Fruit fly (Drosophila melanogaster) whole organism, prepupa: Measurements from ENCODE around the gene Rbfox1.

Experiments used
- Blimp-1 ChIP-seq: fragments of 200-800 bp; sonication (Bioruptor generic); optimal IDR thresholded peaks from 3 replicates; lab custom pipeline; 2017; ENCODE audit warnings: missing biosample characterization, missing genetic modification characterization, mild to moderate bottlenecking, moderate library complexity, missing genetic modification reagents
- CG10669 ChIP-seq: fragments of 200-800 bp; sonication (Bioruptor generic); optimal IDR thresholded peaks from 3 replicates; lab custom pipeline; 2018; ENCODE audit warnings: missing biosample characterization, mild to moderate bottlenecking, missing genetic modification characterization, moderate library complexity
- CG15336 ChIP-seq: fragments of 200-800 bp; sonication (Bioruptor generic); IDR thresholded peaks from 2 replicates; pipeline ENCODE4 v1.3.6; 2022; ENCODE audit warnings: missing biosample characterization, missing genetic modification characterization
- CG32006 ChIP-seq: fragments of 200-800 bp; sonication (Bioruptor generic); optimal IDR thresholded peaks from 3 replicates; lab custom pipeline; 2017; ENCODE audit warnings: missing biosample characterization, mild to moderate bottlenecking, missing genetic modification characterization
- CG6276 ChIP-seq: fragments of 200-800 bp; sonication (Bioruptor generic); optimal IDR thresholded peaks from 2 replicates; lab custom pipeline; 2017; ENCODE audit warnings: missing biosample characterization, mild to moderate bottlenecking, missing genetic modification characterization
- CG6792 ChIP-seq: fragments of 200-800 bp; sonication (Bioruptor generic); optimal IDR thresholded peaks from 3 replicates; lab custom pipeline; 2016; ENCODE audit warnings: missing biosample characterization, missing genetic modification characterization
- CG6808 ChIP-seq: fragments of 200-800 bp; sonication (Bioruptor generic); optimal IDR thresholded peaks from 3 replicates; lab custom pipeline; 2017; ENCODE audit warnings: missing biosample characterization, missing genetic modification characterization, mild to moderate bottlenecking, moderate library complexity, missing genetic modification reagents
- CG6854 ChIP-seq: fragments of 200-800 bp; sonication (Bioruptor generic); optimal IDR thresholded peaks from 2 replicates; lab custom pipeline; 2017; ENCODE audit warnings: missing biosample characterization, mild to moderate bottlenecking, missing genetic modification characterization
- CG8119 ChIP-seq: fragments of 200-800 bp; sonication (Bioruptor generic); IDR thresholded peaks from 3 replicates; pipeline ENCODE4 v1.3.6; 2022; ENCODE audit warnings: missing biosample characterization, missing genetic modification characterization
- Eip93F ChIP-seq: fragments of 200-800 bp; sonication (Bioruptor generic); optimal IDR thresholded peaks from 2 replicates; lab custom pipeline; 2016; ENCODE audit warnings: missing biosample characterization, mild to moderate bottlenecking, missing genetic modification characterization
- Ets21C ChIP-seq: fragments of 200-800 bp; sonication (Bioruptor generic); optimal IDR thresholded peaks from 3 replicates; lab custom pipeline; 2016; ENCODE audit warnings: missing biosample characterization, missing genetic modification characterization
- Sox102F ChIP-seq: fragments of 200-800 bp; sonication (Bioruptor generic); optimal IDR thresholded peaks from 2 replicates; lab custom pipeline; 2016; ENCODE audit warnings: missing biosample characterization, mild to moderate bottlenecking, missing genetic modification characterization
- eg ChIP-seq: fragments of 200-800 bp; sonication (Bioruptor generic); IDR thresholded peaks from 3 replicates; pipeline ENCODE4 v1.3.6; 2022; ENCODE audit warnings: missing biosample characterization, missing genetic modification characterization
- fkh ChIP-seq: fragments of 200-800 bp; sonication (Bioruptor generic); optimal IDR thresholded peaks from 3 replicates; lab custom pipeline; 2017; ENCODE audit warnings: missing biosample characterization, mild to moderate bottlenecking, missing genetic modification characterization, moderate library complexity

dm6 chr3L:10581688-10582288, 100.6 kb downstream of the Rbfox1 start:
- TF ChIP-seq Eip93F (GFP tag; lab: Kevin White, UChicago) (no peak), CG6808 (GFP tag; lab: Kevin White, UChicago) (no peak), CG6276 (GFP tag; lab: Kevin White, UChicago) (no peak), CG6792 (GFP tag; lab: Kevin White, UChicago) (no peak), CG6854 (no peak), Ets21C (GFP tag; lab: Kevin White, UChicago) (no peak), Sox102F (GFP tag; lab: Kevin White, UChicago) (no peak), CG15336 (GFP tag; lab: Robert Waterston, UW) (no peak), eg (GFP tag; lab: Robert Waterston, UW) (no peak), Blimp-1 (GFP tag; lab: Kevin White, UChicago) (no peak), CG32006 (GFP tag; lab: Kevin White, UChicago) (no peak), fkh (GFP tag; lab: Kevin White, UChicago) (no peak), CG8119 (GFP tag; lab: Robert Waterston, UW) (no peak), CG10669 (GFP tag; lab: Kevin White, UChicago) (no peak)
